ENCODE assay signal across 2 fruit fly cellular contexts in genomic region chr3R:15794258-15794727, dm6.
TF ChIP-seq lines count a peak whose summit lies in the region.

No protein-coding gene starts in this region.

TF ChIP-seq in whole organism, embryonic, 481 proteins besides CTCF, POLR2A, EP300 and RAD21 (continued from another document and continues in another):
- TF ChIP-seq CG2199 (GFP tag; IDR thresholded peaks at IDR 0.05; lab: Robert Waterston, UW) (no peak), kah (GFP tag; optimal IDR thresholded peaks at IDR 0.05; lab: Kevin White, UChicago) (peak; percentile 37), CG11723 (GFP tag; optimal IDR thresholded peaks at IDR 0.05; lab: Kevin White, UChicago) (no peak), CG6175 (GFP tag; IDR thresholded peaks at IDR 0.05; lab: Robert Waterston, UW) (no peak), dysf (GFP tag; IDR thresholded peaks at IDR 0.05; lab: Robert Waterston, UW) (peak; percentile 28; the same call in 1 of the 3 replicates), CG11560 (tag; IDR thresholded peaks at IDR 0.05; lab: Robert Waterston, UW) (no peak), CG42726 (GFP tag; IDR thresholded peaks at IDR 0.05; lab: Robert Waterston, UW; ENCODE audit: partially characterized antibody) (no peak), bsh (GFP tag; optimal IDR thresholded peaks at IDR 0.05; lab: Kevin White, UChicago) (peak in 1 of 2 experiments; percentile 25), CG4854 (GFP tag; optimal IDR thresholded peaks at IDR 0.05; lab: Kevin White, UChicago) (no peak), CG3995 (GFP tag; optimal IDR thresholded peaks at IDR 0.05; lab: Kevin White, UChicago) (no peak), CG16813 (GFP tag; IDR thresholded peaks at IDR 0.05; lab: Robert Waterston, UW; ENCODE audit: partially characterized antibody) (no peak), CG5180 (GFP tag; optimal IDR thresholded peaks at IDR 0.05; lab: Kevin White, UChicago) (peak; percentile 43), Antp (GFP tag; optimal IDR thresholded peaks at IDR 0.05; lab: Kevin White, UChicago) (no peak), Neu2 (GFP tag; optimal IDR thresholded peaks at IDR 0.05; lab: Kevin White, UChicago; ENCODE audit: borderline replicate concordance) (no peak), row (GFP tag; IDR thresholded peaks at IDR 0.05; lab: Robert Waterston, UW) (0 out of 3 replicates have a peak, but pooled peaks have one; percentile 10), CG1792 (GFP tag; optimal IDR thresholded peaks at IDR 0.05; lab: Kevin White, UChicago) (peak; percentile 3), Trl (optimal IDR thresholded peaks at IDR 0.05; lab: Kevin White, UChicago) (peak in 1 of 2 experiments; percentile 31), Trl (GFP tag; optimal IDR thresholded peaks at IDR 0.05; lab: Kevin White, UChicago) (peak; percentile 57), tap (tag; optimal IDR thresholded peaks at IDR 0.05; lab: Kevin White, UChicago) (no peak), Tbp (GFP tag; optimal IDR thresholded peaks at IDR 0.05; lab: Kevin White, UChicago) (no peak), pzg (GFP tag; optimal IDR thresholded peaks at IDR 0.05; lab: Kevin White, UChicago) (no peak), kni (GFP tag; optimal IDR thresholded peaks at IDR 0.05; lab: Kevin White, UChicago) (peak; percentile 72), mirr (GFP tag; optimal IDR thresholded peaks at IDR 0.05; lab: Kevin White, UChicago) (peak; percentile 65), CG10267 (tag; optimal IDR thresholded peaks at IDR 0.05; lab: Kevin White, UChicago) (no peak), NK7.1 (GFP tag; optimal IDR thresholded peaks at IDR 0.05; lab: Kevin White, UChicago) (peak; percentile 15), CG11247 (GFP tag; IDR thresholded peaks at IDR 0.05; lab: Robert Waterston, UW) (peak; percentile 60; the same call in 1 of the 2 replicates), CG4328 (GFP tag; optimal IDR thresholded peaks at IDR 0.05; lab: Kevin White, UChicago) (peak; percentile 55), CG12236 (GFP tag; optimal IDR thresholded peaks at IDR 0.05; lab: Kevin White, UChicago) (peak; percentile 33), CG17568 (GFP tag; optimal IDR thresholded peaks at IDR 0.05; lab: Kevin White, UChicago) (no peak), cad (GFP tag; optimal IDR thresholded peaks at IDR 0.05; lab: Kevin White, UChicago) (peak; percentile 76), CG15479 (GFP tag; optimal IDR thresholded peaks at IDR 0.05; lab: Kevin White, UChicago) (peak; percentile 87), Hand (GFP tag; optimal IDR thresholded peaks at IDR 0.05; lab: Kevin White, UChicago) (no peak), gt (GFP tag; IDR thresholded peaks at IDR 0.05; lab: Robert Waterston, UW) (no peak), lab (GFP tag; optimal IDR thresholded peaks at IDR 0.05; lab: Kevin White, UChicago) (peak; percentile 69), dan (GFP tag; IDR thresholded peaks at IDR 0.05; lab: Robert Waterston, UW) (no peak), stwl (tag; optimal IDR thresholded peaks at IDR 0.05; lab: Kevin White, UChicago) (no peak), CG12769 (tag; optimal IDR thresholded peaks at IDR 0.05; lab: Kevin White, UChicago) (no peak), Deaf1 (tag; optimal IDR thresholded peaks at IDR 0.05; lab: Kevin White, UChicago) (no peak), CG8924 (tag; optimal IDR thresholded peaks at IDR 0.05; lab: Kevin White, UChicago) (peak; percentile 45), jigr1 (GFP tag; IDR thresholded peaks at IDR 0.05; lab: Robert Waterston, UW) (no peak), knrl (GFP tag; IDR thresholded peaks at IDR 0.05; lab: Robert Waterston, UW; ENCODE audit: partially characterized antibody) (no peak), CG6689 (GFP tag; IDR thresholded peaks at IDR 0.05; lab: Robert Waterston, UW) (peak; percentile 17; the same call in 1 of the 2 replicates), CG12391 (tag; optimal IDR thresholded peaks at IDR 0.05; lab: Kevin White, UChicago) (no peak), CG6654 (GFP tag; optimal IDR thresholded peaks at IDR 0.05; lab: Kevin White, UChicago) (no peak), sisA (GFP tag; IDR thresholded peaks at IDR 0.05; lab: Robert Waterston, UW) (no peak), CG18764 (GFP tag; optimal IDR thresholded peaks at IDR 0.05; lab: Kevin White, UChicago) (peak; percentile 30), Fer1 (GFP tag; optimal IDR thresholded peaks at IDR 0.05; lab: Kevin White, UChicago) (peak; percentile 64), CG11398 (GFP tag; optimal IDR thresholded peaks at IDR 0.05; lab: Kevin White, UChicago) (peak; percentile 39), CG7928 (GFP tag; optimal IDR thresholded peaks at IDR 0.05; lab: Kevin White, UChicago) (peak; percentile 2), chn (GFP tag; optimal IDR thresholded peaks at IDR 0.05; lab: Kevin White, UChicago) (peak; percentile 6), her (GFP tag; optimal IDR thresholded peaks at IDR 0.05; lab: Kevin White, UChicago) (peak; percentile 32), CG7556 (GFP tag; optimal IDR thresholded peaks at IDR 0.05; lab: Kevin White, UChicago) (no peak), yki (optimal IDR thresholded peaks at IDR 0.05; lab: Kevin White, UChicago) (no peak), Rfx (GFP tag; IDR thresholded peaks at IDR 0.05; lab: Robert Waterston, UW) (peak; percentile 68), onecut (GFP tag; IDR thresholded peaks at IDR 0.05; lab: Robert Waterston, UW) (peak; percentile 35; the same call in 1 of the 2 replicates), Six4 (GFP tag; optimal IDR thresholded peaks at IDR 0.05; lab: Kevin White, UChicago) (no peak), CG11695 (GFP tag; IDR thresholded peaks at IDR 0.05; lab: Robert Waterston, UW) (0 out of 3 replicates have a peak, but pooled peaks have one; percentile 56), sd (tag; optimal IDR thresholded peaks at IDR 0.05; lab: Kevin White, UChicago) (no peak), lilli (GFP tag; optimal IDR thresholded peaks at IDR 0.05; lab: Kevin White, UChicago) (peak; percentile 16), YL-1 (GFP tag; optimal IDR thresholded peaks at IDR 0.05; lab: Kevin White, UChicago) (peak; percentile 60), CG2678 (tag; optimal IDR thresholded peaks at IDR 0.05; lab: Kevin White, UChicago) (no peak), Nf-YA (GFP tag; IDR thresholded peaks at IDR 0.05; lab: Robert Waterston, UW) (no peak), vfl (GFP tag; optimal IDR thresholded peaks at IDR 0.05; lab: Kevin White, UChicago) (peak; percentile 4), exex (tag; optimal IDR thresholded peaks at IDR 0.05; lab: Kevin White, UChicago) (peak; percentile 18), CG43689 (GFP tag; IDR thresholded peaks at IDR 0.05; lab: Robert Waterston, UW) (no peak), slbo (GFP tag; IDR thresholded peaks at IDR 0.05; lab: Robert Waterston, UW) (peak; percentile 27; the same call in 1 of the 2 replicates)

TF ChIP-seq in whole organism, prepupa, 60 proteins besides CTCF, POLR2A, EP300 and RAD21 (continued from another document):
- TF ChIP-seq CG8632 (GFP tag; optimal IDR thresholded peaks at IDR 0.05; lab: Kevin White, UChicago) (no peak), CG4318 (GFP tag; optimal IDR thresholded peaks at IDR 0.05; lab: Kevin White, UChicago) (no peak), CG1621 (tag; optimal IDR thresholded peaks at IDR 0.05; lab: Kevin White, UChicago) (peak; percentile 68), svp (GFP tag; lab: Kevin White, UChicago) (no peak), Lpt (GFP tag; optimal IDR thresholded peaks at IDR 0.05; lab: Kevin White, UChicago) (peak; percentile 64), CG10631 (GFP tag; optimal IDR thresholded peaks at IDR 0.05; lab: Kevin White, UChicago) (no peak), CG34406 (GFP tag; optimal IDR thresholded peaks at IDR 0.05; lab: Kevin White, UChicago) (peak; percentile 37)
TF ChIP-seq in whole organism, prepupa: peak in this region for 23.
